Worm (Caenorhabditis elegans) whole organism, young adult: Measurements from ENCODE around the gene zim-1.

Experiments
- B0336.3 ChIP-seq: fragments of 200-800 bp; sonication (Bioruptor generic); IDR thresholded peaks from 2 replicates; pipeline ENCODE4 v1.3.6; 2022; ENCODE audit warnings: missing genetic modification characterization, missing compliant biosample characterization
- C17E4.6 ChIP-seq: fragments of 200-800 bp; sonication (Bioruptor generic); IDR thresholded peaks from 2 replicates; pipeline ENCODE4 v1.3.6; 2022; ENCODE audit warnings: missing genetic modification reagents, missing genetic modification characterization, missing compliant biosample characterization
- F33H1.4 ChIP-seq: fragments of 200-800 bp; sonication (Bioruptor generic); IDR thresholded peaks from 2 replicates; pipeline ENCODE4 v1.3.6; 2022; ENCODE audit warnings: missing genetic modification reagents, missing genetic modification characterization, missing compliant biosample characterization
- F37B4.10 ChIP-seq: fragments of 200-800 bp; sonication (Bioruptor generic); IDR thresholded peaks from 2 replicates; pipeline ENCODE4 v1.3.6; 2022; ENCODE audit warnings: missing genetic modification characterization, missing compliant biosample characterization
- F57A8.1 ChIP-seq: fragments of 200-800 bp; sonication (Bioruptor generic); optimal IDR thresholded peaks from 2 replicates; lab custom pipeline; 2018; ENCODE audit warnings: mild to moderate bottlenecking, missing genetic modification characterization, moderate library complexity, missing compliant biosample characterization
- T07F8.4 ChIP-seq: sonication (generic microtip); optimal IDR thresholded peaks from 2 replicates; lab custom pipeline; 2016; ENCODE audit warnings: mild to moderate bottlenecking, missing genetic modification characterization, moderate library complexity, missing compliant biosample characterization
- T26A5.8 ChIP-seq: sonication (generic microtip); optimal IDR thresholded peaks from 2 replicates; lab custom pipeline; 2016; ENCODE audit warnings: missing genetic modification characterization, missing compliant biosample characterization
- Y53F4B.3 ChIP-seq: fragments of 200-800 bp; sonication (Bioruptor generic); IDR thresholded peaks from 2 replicates; pipeline ENCODE4 v1.3.6; 2022; ENCODE audit warnings: missing genetic modification reagents, missing genetic modification characterization, missing compliant biosample characterization
- Y79H2A.3 ChIP-seq: fragments of 200-800 bp; sonication (Bioruptor generic); conservative IDR thresholded peaks from 2 replicates; pipeline ENCODE4 v1.3.6; 2022; ENCODE audit warnings: missing genetic modification reagents, missing genetic modification characterization, missing compliant biosample characterization
- Y95B8A.8 ChIP-seq: fragments of 200-800 bp; sonication (Bioruptor generic); IDR thresholded peaks from 2 replicates; pipeline ENCODE4 v1.3.6; 2022; ENCODE audit warnings: missing genetic modification reagents, missing genetic modification characterization, missing compliant biosample characterization
- aptf-3 ChIP-seq: fragments of 200-800 bp; sonication (Bioruptor generic); IDR thresholded peaks from 2 replicates; pipeline ENCODE4 v1.3.6; 2022; ENCODE audit warnings: missing genetic modification characterization, missing compliant biosample characterization
- attf-5 ChIP-seq: fragments of 200-800 bp; sonication (Bioruptor generic); optimal IDR thresholded peaks from 2 replicates; lab custom pipeline; 2018; ENCODE audit warnings: mild to moderate bottlenecking, missing genetic modification characterization, missing compliant biosample characterization
- cebp-1 ChIP-seq, 2 experiments: fragments of 200-800 bp in 1 of 2; sonication (Bioruptor generic) in 1 of 2; sonication (generic microtip) in 1 of 2; IDR thresholded peaks in 1 of 2; optimal IDR thresholded peaks in 1 of 2; 2 replicates each; pipeline versions ENCODE4 v1.3.6 to Lab custom; 2017 to 2022; ENCODE audit warnings: missing compliant biosample characterization in 2 of 2, missing genetic modification characterization in 2 of 2, mild to moderate bottlenecking in 1 of 2, missing genetic modification reagents in 1 of 2, moderate library complexity in 1 of 2
- cebp-2 ChIP-seq: fragments of 200-800 bp; sonication (Bioruptor generic); IDR thresholded peaks from 2 replicates; pipeline ENCODE4 v1.3.6; 2022; ENCODE audit warnings: missing genetic modification characterization, missing compliant biosample characterization
- ceh-40 ChIP-seq: fragments of 200-800 bp; sonication (Bioruptor generic); IDR thresholded peaks from 2 replicates; pipeline ENCODE4 v1.3.6; 2022; ENCODE audit warnings: missing genetic modification characterization, missing compliant biosample characterization
- ceh-58 ChIP-seq: fragments of 200-800 bp; sonication (Bioruptor generic); IDR thresholded peaks from 2 replicates; pipeline ENCODE4 v1.3.6; 2022; ENCODE audit warnings: missing genetic modification characterization, missing compliant biosample characterization
- dpl-1 ChIP-seq: fragments of 150-350 bp; optimal IDR thresholded peaks from 2 replicates; lab custom pipeline; 2014; ENCODE audit warnings: missing biosample characterization, missing genetic modification reagents, missing genetic modification characterization
- ets-4 ChIP-seq: fragments of 200-800 bp; sonication (Bioruptor generic); optimal IDR thresholded peaks from 2 replicates; lab custom pipeline; 2018; ENCODE audit warnings: mild to moderate bottlenecking, missing genetic modification characterization, missing compliant biosample characterization
- fkh-3 ChIP-seq: sonication (generic microtip); optimal IDR thresholded peaks from 2 replicates; lab custom pipeline; 2016; ENCODE audit warnings: mild to moderate bottlenecking, missing genetic modification characterization, missing compliant biosample characterization
- hlh-26 ChIP-seq: fragments of 200-800 bp; sonication (Bioruptor generic); conservative IDR thresholded peaks from 2 replicates; pipeline ENCODE4 v1.3.6; 2022; ENCODE audit warnings: missing genetic modification reagents, missing genetic modification characterization, missing compliant biosample characterization
- hmg-1.2 ChIP-seq: fragments of 200-800 bp; sonication (Bioruptor generic); IDR thresholded peaks from 2 replicates; pipeline ENCODE4 v1.3.6; 2022; ENCODE audit warnings: missing genetic modification reagents, missing genetic modification characterization, missing compliant biosample characterization
- hrde-1 ChIP-seq: sonication (generic microtip); optimal IDR thresholded peaks from 2 replicates; lab custom pipeline; 2016; ENCODE audit warnings: missing genetic modification characterization, mild to moderate bottlenecking, missing compliant biosample characterization, moderate library complexity, missing genotype, missing genetic modification reagents, borderline replicate concordance
- let-607 ChIP-seq, 2 experiments: fragments of 200-800 bp in 1 of 2; sonication (Bioruptor generic) in 1 of 2; sonication (generic microtip) in 1 of 2; optimal IDR thresholded peaks; 2 replicates each; lab custom pipeline; 2016 to 2018; ENCODE audit warnings: mild to moderate bottlenecking in 2 of 2, missing compliant biosample characterization in 2 of 2, missing genetic modification characterization in 2 of 2, moderate library complexity in 2 of 2, missing genotype in 1 of 2
- lin-40 ChIP-seq: sonication (generic microtip); optimal IDR thresholded peaks from 2 replicates; lab custom pipeline; 2016; ENCODE audit warnings: missing genetic modification characterization, mild to moderate bottlenecking, missing compliant biosample characterization, missing genotype, missing genetic modification reagents
- lsy-27 ChIP-seq: sonication (generic microtip); optimal IDR thresholded peaks from 2 replicates; lab custom pipeline; 2017; ENCODE audit warnings: missing genetic modification characterization, mild to moderate bottlenecking, missing compliant biosample characterization, antibody characterized with exemption, missing genotype, borderline replicate concordance; ENCODE audit not compliant: insufficient read depth
- madf-6 ChIP-seq: fragments of 200-800 bp; sonication (Bioruptor generic); IDR thresholded peaks from 2 replicates; pipeline ENCODE4 v1.3.6; 2022; ENCODE audit warnings: missing genetic modification reagents, missing genetic modification characterization, missing compliant biosample characterization
- mcd-1 ChIP-seq: fragments of 200-800 bp; sonication (Bioruptor generic); IDR thresholded peaks from 2 replicates; pipeline ENCODE4 v1.3.6; 2022; ENCODE audit warnings: missing genetic modification reagents, missing genetic modification characterization, missing compliant biosample characterization
- mel-28 ChIP-seq: sonication (generic microtip); optimal IDR thresholded peaks from 2 replicates; lab custom pipeline; 2016; ENCODE audit warnings: borderline replicate concordance, mild to moderate bottlenecking, missing genetic modification characterization, missing compliant biosample characterization
- nfyb-1 ChIP-seq: fragments of 200-800 bp; sonication (Bioruptor generic); IDR thresholded peaks from 2 replicates; pipeline ENCODE4 v1.3.6; 2022; ENCODE audit warnings: missing genetic modification reagents, missing genetic modification characterization, missing compliant biosample characterization
- nhr-27 ChIP-seq: fragments of 200-800 bp; sonication (Bioruptor generic); optimal IDR thresholded peaks from 2 replicates; lab custom pipeline; 2018; ENCODE audit warnings: mild to moderate bottlenecking, missing genetic modification characterization, moderate library complexity, missing compliant biosample characterization
- nhr-80 ChIP-seq: sonication (generic microtip); optimal IDR thresholded peaks from 2 replicates; lab custom pipeline; 2016; ENCODE audit warnings: missing genetic modification characterization, missing compliant biosample characterization
- nhr-90 ChIP-seq: sonication (generic microtip); optimal IDR thresholded peaks from 2 replicates; lab custom pipeline; 2016; ENCODE audit warnings: missing genotype, mild to moderate bottlenecking, missing genetic modification characterization, missing compliant biosample characterization
- pbrm-1 ChIP-seq: fragments of 200-800 bp; sonication (Bioruptor generic); IDR thresholded peaks from 2 replicates; pipeline ENCODE4 v1.3.6; 2022; ENCODE audit warnings: missing genetic modification reagents, missing genetic modification characterization, missing compliant biosample characterization
- rcor-1 ChIP-seq: fragments of 200-800 bp; sonication (Bioruptor generic); IDR thresholded peaks from 2 replicates; pipeline ENCODE4 v1.3.6; 2022; ENCODE audit warnings: missing genetic modification reagents, missing genetic modification characterization, missing compliant biosample characterization
- rpc-1 ChIP-seq, 2 experiments: fragments of 150-350 bp in 1 of 2; sonication (generic microtip) in 1 of 2; optimal IDR thresholded peaks; 2 replicates each; lab custom pipeline; 2014 to 2018; ENCODE audit warnings: missing biosample characterization in 1 of 2, missing genetic modification characterization in 1 of 2, missing genetic modification reagents in 1 of 2, missing genotype in 1 of 2
- snpc-4 ChIP-seq, 5 experiments: fragments of 150-350 bp in 1 of 5; sonication (generic microtip) in 4 of 5; optimal IDR thresholded peaks; 2 replicates each; lab custom pipeline; 2014 to 2018; ENCODE audit warnings: missing genetic modification characterization in 5 of 5, missing biosample characterization in 3 of 5, antibody characterized with exemption in 2 of 5, mild to moderate bottlenecking in 2 of 5, missing compliant biosample characterization in 2 of 5, missing genotype in 2 of 5, moderate library complexity in 2 of 5, missing genetic modification reagents in 1 of 5
- sptf-2 ChIP-seq: fragments of 200-800 bp; sonication (Bioruptor generic); optimal IDR thresholded peaks from 2 replicates; lab custom pipeline; 2018; ENCODE audit warnings: mild to moderate bottlenecking, missing genetic modification characterization, missing compliant biosample characterization
- tbx-9 ChIP-seq: sonication (generic microtip); optimal IDR thresholded peaks from 2 replicates; lab custom pipeline; 2016; ENCODE audit warnings: borderline replicate concordance, missing genetic modification characterization, inconsistent platforms, missing compliant biosample characterization
- unc-130 ChIP-seq: sonication (generic microtip); optimal IDR thresholded peaks from 2 replicates; lab custom pipeline; 2016; ENCODE audit warnings: missing genetic modification reagents, missing genetic modification characterization, missing compliant biosample characterization
- unc-62 ChIP-seq: fragments of 150-350 bp; optimal IDR thresholded peaks from 2 replicates; lab custom pipeline; 2014; ENCODE audit warnings: missing biosample characterization, missing genetic modification reagents, missing genetic modification characterization
- ztf-18 ChIP-seq: sonication (generic microtip); optimal IDR thresholded peaks from 2 replicates; lab custom pipeline; 2016; ENCODE audit warnings: missing genotype, mild to moderate bottlenecking, missing genetic modification characterization, missing compliant biosample characterization
- ztf-22 ChIP-seq: fragments of 200-800 bp; sonication (Bioruptor generic); optimal IDR thresholded peaks from 2 replicates; lab custom pipeline; 2018; ENCODE audit warnings: mild to moderate bottlenecking, missing genetic modification characterization, moderate library complexity, missing compliant biosample characterization

Gene zim-1

DNA sequence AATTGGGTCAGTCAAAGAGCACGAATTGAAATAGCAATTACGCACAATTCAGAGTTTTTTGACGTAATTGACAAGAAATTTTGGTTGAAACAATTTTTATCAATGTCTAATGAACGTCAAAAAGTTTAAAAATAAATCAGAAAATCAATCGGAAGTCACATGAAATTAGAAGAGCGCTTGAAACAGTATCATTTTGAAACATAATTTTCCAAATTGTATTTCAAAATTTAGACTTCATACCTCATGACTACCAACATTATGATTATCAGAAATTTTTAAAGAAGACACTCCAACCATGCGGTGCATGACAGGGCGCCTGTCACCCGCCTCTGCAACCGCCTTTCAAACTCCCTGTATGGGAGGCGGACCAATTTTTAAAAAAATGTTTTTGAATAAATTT is 33.6 kb upstream of the zim-1 start:
- TF ChIP-seq nfyb-1 (GFP tag; lab: Robert Waterston, UW) = no peak
- TF ChIP-seq unc-62 (GFP tag; lab: Kevin White, UChicago) = peak; percentile 56
- TF ChIP-seq cebp-1 (GFP tag; IDR thresholded peaks at IDR 0.05; lab: Robert Waterston, UW) = no peak
- peak; percentile 57 for TF ChIP-seq cebp-1 (tag; optimal IDR thresholded peaks at IDR 0.05; lab: Kevin White, UChicago)
- TF ChIP-seq rpc-1 (optimal IDR thresholded peaks at IDR 0.05; lab: Kevin White, UChicago) = no peak
- TF ChIP-seq rpc-1 (tag; optimal IDR thresholded peaks at IDR 0.05; lab: Kevin White, UChicago) = no peak
- TF ChIP-seq nhr-80 = peak; percentile 57

DNA sequence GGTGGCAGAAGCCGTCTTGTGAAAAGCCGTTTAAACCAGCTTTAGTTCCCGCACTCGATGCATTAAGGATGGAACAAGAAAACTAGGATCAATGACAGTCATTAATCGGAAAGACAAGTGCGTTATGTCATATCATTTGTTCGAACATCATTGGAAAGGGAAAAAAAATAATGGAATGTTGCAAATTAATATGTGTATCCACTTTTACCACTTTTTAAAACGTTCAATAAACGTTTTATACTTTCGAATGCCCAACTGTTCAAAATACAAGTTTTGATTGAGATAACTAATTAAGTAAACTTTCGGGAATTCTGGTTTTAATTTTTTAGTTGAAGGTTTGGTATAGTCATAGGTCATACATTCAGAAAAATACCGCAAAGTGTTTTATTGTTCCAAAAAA is 31.8 kb upstream of the zim-1 start, which contains the start of gene C02F4.4:
Gene C02F4.4, minus strand, starts transcription at position 101 of the 400 bp plus-strand sequence.
- TF ChIP-seq unc-130 = no peak

DNA sequence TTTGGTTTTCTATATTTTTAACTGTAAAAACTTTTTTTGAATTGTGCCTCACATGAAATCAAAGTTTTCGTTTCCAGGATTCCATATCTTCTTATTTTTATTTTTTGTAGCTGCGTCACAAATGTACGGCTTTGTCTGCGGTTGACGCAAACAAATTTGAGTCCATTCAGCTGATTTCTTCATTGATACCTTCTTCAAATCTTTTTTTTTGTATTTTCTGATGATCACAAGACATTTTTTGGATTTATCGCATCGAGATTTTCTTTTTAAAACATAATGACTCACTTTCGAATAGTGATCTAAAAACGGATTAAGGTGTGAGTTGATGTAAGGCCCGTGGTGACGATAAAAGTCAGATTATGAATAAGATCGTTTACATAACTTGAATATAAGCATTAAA is 28.2 kb upstream of the zim-1 start:
- TF ChIP-seq tbx-9 (tag; lab: Kevin White, UChicago) = no peak
- no peak for TF ChIP-seq snpc-4 (GFP tag; optimal IDR thresholded peaks at IDR 0.05; lab: Kevin White, UChicago)
- no peak for TF ChIP-seq snpc-4 (tag; optimal IDR thresholded peaks at IDR 0.05; lab: Kevin White, UChicago)
- TF ChIP-seq T07F8.4 (tag; lab: Kevin White, UChicago) = no peak
- no peak for TF ChIP-seq nfyb-1 (GFP tag; lab: Robert Waterston, UW)
- TF ChIP-seq aptf-3 (GFP tag; lab: Robert Waterston, UW) = no peak
- TF ChIP-seq ceh-58 (GFP tag; lab: Robert Waterston, UW) = no peak
- TF ChIP-seq ceh-40 (GFP tag; lab: Robert Waterston, UW) = no peak
- no peak for TF ChIP-seq F57A8.1 (GFP tag; lab: Kevin White, UChicago)
- TF ChIP-seq nhr-27 (tag; lab: Kevin White, UChicago) = no peak
- TF ChIP-seq rcor-1 (GFP tag; lab: Robert Waterston, UW) = no peak
- no peak for TF ChIP-seq madf-6
- TF ChIP-seq Y79H2A.3 (GFP tag; lab: Robert Waterston, UW) = no peak
- no peak for TF ChIP-seq hmg-1.2 (GFP tag; lab: Robert Waterston, UW)
- no peak for TF ChIP-seq mcd-1
- TF ChIP-seq C17E4.6 (GFP tag; lab: Robert Waterston, UW) = no peak
- no peak for TF ChIP-seq nhr-90 (tag; lab: Kevin White, UChicago)
- TF ChIP-seq ets-4 (GFP tag; lab: Kevin White, UChicago) = no peak
- no peak for TF ChIP-seq Y53F4B.3 (GFP tag; lab: Robert Waterston, UW)
- no peak for TF ChIP-seq T26A5.8 (tag; lab: Kevin White, UChicago)

DNA sequence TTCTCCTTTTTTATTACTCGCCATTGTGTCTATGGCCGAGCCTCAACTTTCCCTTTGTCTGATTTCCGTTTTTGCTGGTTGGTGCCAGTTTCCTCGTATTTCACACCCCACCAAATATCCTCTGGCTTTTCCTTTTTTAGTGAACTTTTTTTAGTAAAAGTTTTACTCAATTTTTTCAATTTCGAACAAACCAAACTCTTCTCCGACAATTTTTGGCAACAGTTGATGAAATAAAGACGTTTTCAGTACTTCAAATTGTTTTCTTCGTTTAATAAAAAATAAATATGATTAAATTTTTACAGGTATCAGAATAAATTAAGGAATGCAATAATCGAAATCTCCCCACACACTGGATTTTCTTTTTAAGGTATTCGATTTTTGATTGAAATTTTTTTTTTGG is 25.8 kb upstream of the zim-1 start, which contains the start of gene cal-4:
Gene cal-4, plus strand, starts transcription at position 301 of the 400 bp plus-strand sequence.
- TF ChIP-seq lsy-27 (tag; lab: Kevin White, UChicago) (no peak), B0336.3 (no peak), F33H1.4 (GFP tag; lab: Robert Waterston, UW) (no peak), let-607 (tag; optimal IDR thresholded peaks at IDR 0.05; lab: Kevin White, UChicago) (no peak), hrde-1 (tag; lab: Kevin White, UChicago) (no peak), ztf-18 (tag; lab: Kevin White, UChicago) (no peak), Y95B8A.8 (no peak), fkh-3 (tag; lab: Kevin White, UChicago) (no peak), C17E4.6 (GFP tag; lab: Robert Waterston, UW) (no peak), ztf-22 (GFP tag; lab: Kevin White, UChicago) (no peak), attf-5 (GFP tag; lab: Kevin White, UChicago) (no peak), sptf-2 (GFP tag; lab: Kevin White, UChicago) (no peak), F37B4.10 (GFP tag; lab: Robert Waterston, UW) (no peak), mel-28 (tag; lab: Kevin White, UChicago) (no peak), cebp-2 (no peak), pbrm-1 (GFP tag; lab: Robert Waterston, UW) (no peak), dpl-1 (GFP tag; lab: Kevin White, UChicago) (no peak), hlh-26 (GFP tag; lab: Robert Waterston, UW) (no peak), lin-40 (tag; lab: Kevin White, UChicago) (no peak), hmg-1.2 (GFP tag; lab: Robert Waterston, UW) (no peak)
- TF ChIP-seq, all 124 proteins: peak for 0
